Worm (Caenorhabditis elegans) whole organism, mixed stage, embryonic: ENCODE measurements around the gene C35D10.17.

Source experiments
- elt-1 ChIP-seq: sonication (generic microtip); optimal IDR thresholded peaks from 2 replicates; lab custom pipeline; 2017; ENCODE audit warnings: missing genetic modification characterization, mild to moderate bottlenecking, missing compliant biosample characterization, antibody characterized with exemption, moderate library complexity, borderline replicate concordance; ENCODE audit not compliant: insufficient read depth
- lin-13 ChIP-seq: fragments of 150-350 bp; optimal IDR thresholded peaks from 2 replicates; lab custom pipeline; 2014; ENCODE audit warnings: missing biosample characterization, missing genetic modification characterization

DNA sequence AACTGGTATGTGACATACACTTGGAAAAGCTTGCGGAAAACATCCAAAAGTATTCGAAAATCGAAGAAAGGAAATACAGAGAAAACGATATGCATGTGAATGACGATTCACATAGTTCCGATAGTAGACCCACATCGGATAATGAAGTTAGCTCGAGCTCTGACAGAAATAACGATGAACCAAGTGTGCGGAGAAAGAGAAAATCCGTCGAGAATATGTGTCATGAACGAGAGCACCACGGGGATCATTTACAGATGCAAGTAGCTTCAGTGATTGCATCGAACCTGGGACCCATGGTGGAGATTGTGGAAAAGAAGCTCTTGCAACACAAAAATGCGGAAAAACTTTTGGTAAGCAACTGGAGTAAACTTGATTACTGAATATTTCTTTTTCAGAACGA lies 9.9 kb upstream of the C35D10.17 start:
- TF ChIP-seq lin-13 (tag; lab: Kevin White, UChicago) (no peak), elt-1 (tag; lab: Kevin White, UChicago) (no peak)
